Worm (Caenorhabditis elegans) whole organism, midembryonic: ENCODE results near the gene Y54G9A.7.

Source experiments
- cog-1 ChIP-seq: sonication (generic microtip); optimal IDR thresholded peaks from 2 replicates; lab custom pipeline; 2016; ENCODE audit warnings: missing genetic modification characterization, missing compliant biosample characterization
- flt-1 ChIP-seq: fragments of 200-800 bp; sonication (Bioruptor generic); IDR thresholded peaks from 2 replicates; pipeline ENCODE4 v1.3.6; 2022; ENCODE audit warnings: missing genetic modification characterization, missing compliant biosample characterization
- klf-2 ChIP-seq: fragments of 200-800 bp; sonication (Bioruptor generic); conservative IDR thresholded peaks from 2 replicates; pipeline ENCODE4 v1.3.6; 2022; ENCODE audit warnings: missing genetic modification reagents, missing genetic modification characterization, missing compliant biosample characterization
- med-1 ChIP-seq: sonication (generic microtip); optimal IDR thresholded peaks from 2 replicates; lab custom pipeline; 2017; ENCODE audit warnings: missing genetic modification characterization, mild to moderate bottlenecking, missing compliant biosample characterization, antibody characterized with exemption, missing genetic modification reagents; ENCODE audit not compliant: insufficient read depth

- TF ChIP-seq klf-2 (GFP tag; lab: Robert Waterston, UW) (no peak), flt-1 (GFP tag; lab: Robert Waterston, UW) (no peak), med-1 (GFP tag; lab: Kevin White, UChicago) (no peak), cog-1 (no peak)
Observed at ce11 chrII:13722763-13723162, 2.8 kb downstream of the Y54G9A.7 start, which contains the start of gene Y54G9A.5.
